Fruit fly (Drosophila melanogaster) whole organism, embryonic: ENCODE data around the gene CG11550.

Experiments
- Abd-B ChIP-seq: fragments of 200-800 bp; sonication (Bioruptor generic); optimal IDR thresholded peaks from 2 replicates; lab custom pipeline; 2018; ENCODE audit warnings: missing biosample characterization, mild to moderate bottlenecking, missing genetic modification characterization, moderate library complexity
- Atf6 ChIP-seq: fragments of 200-800 bp; sonication (Bioruptor generic); IDR thresholded peaks from 2 replicates; pipeline ENCODE4 v1.3.6; 2022; ENCODE audit warnings: missing biosample characterization, missing genetic modification characterization
- BEAF-32 ChIP-seq: fragments of 200-800 bp; sonication (Bioruptor generic); optimal IDR thresholded peaks from 3 replicates; lab custom pipeline; 2017; ENCODE audit warnings: missing biosample characterization, missing genetic modification characterization, mild to moderate bottlenecking, moderate library complexity, missing genetic modification reagents
- CG11504 ChIP-seq: fragments of 200-800 bp; sonication (Bioruptor generic); optimal IDR thresholded peaks from 3 replicates; lab custom pipeline; 2019; ENCODE audit warnings: missing biosample characterization, mild to moderate bottlenecking, missing genetic modification characterization, moderate library complexity
- CG14050 ChIP-seq: fragments of 200-800 bp; sonication (Bioruptor generic); IDR thresholded peaks from 3 replicates; pipeline ENCODE4 v1.3.6; 2022; ENCODE audit warnings: missing biosample characterization, missing genetic modification characterization
- CG15514 ChIP-seq: fragments of 200-800 bp; sonication (Bioruptor generic); optimal IDR thresholded peaks from 3 replicates; lab custom pipeline; 2017; ENCODE audit warnings: missing biosample characterization, missing genetic modification characterization, mild to moderate bottlenecking, moderate library complexity, missing genetic modification reagents
- CG1603 ChIP-seq: fragments of 200-800 bp; sonication (Bioruptor generic); optimal IDR thresholded peaks from 2 replicates; lab custom pipeline; 2019; ENCODE audit warnings: missing biosample characterization, mild to moderate bottlenecking, missing genetic modification characterization, moderate library complexity
- CG17359 ChIP-seq: fragments of 200-800 bp; sonication (Bioruptor generic); optimal IDR thresholded peaks from 3 replicates; lab custom pipeline; 2018; ENCODE audit warnings: missing biosample characterization, mild to moderate bottlenecking, missing genetic modification characterization, moderate library complexity
- CG18476 ChIP-seq: fragments of 200-800 bp; sonication (Bioruptor generic); optimal IDR thresholded peaks from 2 replicates; lab custom pipeline; 2016; ENCODE audit warnings: missing biosample characterization, mild to moderate bottlenecking, missing genetic modification characterization
- CG43689 ChIP-seq: fragments of 200-800 bp; sonication (Bioruptor generic); IDR thresholded peaks from 2 replicates; pipeline ENCODE4 v1.3.6; 2022; ENCODE audit warnings: missing biosample characterization, missing genetic modification characterization
- CG8290 ChIP-seq, 3 experiments: fragments of 200-800 bp; sonication (Bioruptor generic); optimal IDR thresholded peaks; 2 replicates each; lab custom pipeline; 2016 to 2019; ENCODE audit warnings: missing biosample characterization in 3 of 3, missing genetic modification characterization in 3 of 3, mild to moderate bottlenecking in 2 of 3, moderate library complexity in 1 of 3
- CrebB ChIP-seq: fragments of 200-800 bp; sonication (Bioruptor generic); optimal IDR thresholded peaks from 3 replicates; lab custom pipeline; 2018; ENCODE audit warnings: missing biosample characterization, mild to moderate bottlenecking, missing genetic modification characterization
- D19A ChIP-seq: fragments of 200-800 bp; optimal IDR thresholded peaks from 3 replicates; lab custom pipeline; 2019; ENCODE audit warnings: missing biosample characterization, mild to moderate bottlenecking, missing genetic modification characterization, moderate library complexity
- Dip2 ChIP-seq: fragments of 200-800 bp; sonication (Bioruptor generic); IDR thresholded peaks from 2 replicates; pipeline ENCODE4 v1.3.6; 2022; ENCODE audit warnings: missing biosample characterization, missing genetic modification characterization
- Dip3 ChIP-seq: fragments of 200-800 bp; sonication (Bioruptor generic); optimal IDR thresholded peaks from 3 replicates; lab custom pipeline; 2016; ENCODE audit warnings: missing biosample characterization, missing genetic modification characterization
- Ets65A ChIP-seq: fragments of 200-800 bp; sonication (Bioruptor generic); peaks from one replicate; lab custom pipeline; 2016; ENCODE audit warnings: missing biosample characterization, missing genetic modification characterization
- Hr51 ChIP-seq, 2 experiments: fragments of 200-800 bp; sonication (Bioruptor generic); optimal IDR thresholded peaks; 2 replicates in 1 of 2; 3 replicates in 1 of 2; lab custom pipeline; 2016 to 2018; ENCODE audit warnings: missing biosample characterization in 2 of 2, missing genetic modification characterization in 2 of 2, mild to moderate bottlenecking in 1 of 2, moderate library complexity in 1 of 2
- Med ChIP-seq: fragments of 200-800 bp; sonication (Bioruptor generic); peaks from one replicate; lab custom pipeline; 2016; ENCODE audit warnings: missing biosample characterization, missing genetic modification characterization, mild to moderate bottlenecking, inconsistent platforms, moderate library complexity
- Nf-YB ChIP-seq: fragments of 200-800 bp; sonication (Bioruptor generic); optimal IDR thresholded peaks from 3 replicates; lab custom pipeline; 2019; ENCODE audit warnings: missing biosample characterization, mild to moderate bottlenecking, missing genetic modification characterization, moderate library complexity
- Ssrp ChIP-seq: fragments of 200-800 bp; sonication (Bioruptor generic); optimal IDR thresholded peaks from 2 replicates; lab custom pipeline; 2018; ENCODE audit warnings: missing biosample characterization, mild to moderate bottlenecking, missing genetic modification characterization, moderate library complexity
- Trl ChIP-seq, 3 experiments: fragments of >200 bp in 2 of 3; fragments of 200-800 bp in 1 of 3; sonication (Bioruptor generic) in 1 of 3; optimal IDR thresholded peaks; 2 replicates in 1 of 3; 3 replicates in 2 of 3; lab custom pipeline; 2016 to 2017; ENCODE audit warnings: missing biosample characterization in 1 of 3, missing genetic modification characterization in 1 of 3
- al ChIP-seq: fragments of 200-800 bp; sonication (Bioruptor generic); IDR thresholded peaks from 2 replicates; pipeline ENCODE4 v1.3.6; 2022; ENCODE audit warnings: missing biosample characterization, missing genetic modification characterization
- ase ChIP-seq: fragments of 200-800 bp; sonication (Bioruptor generic); IDR thresholded peaks from 3 replicates; pipeline ENCODE4 v1.3.6; 2022; ENCODE audit warnings: missing biosample characterization, missing genetic modification characterization
- ash1 ChIP-seq: fragments of 200-800 bp; sonication (Bioruptor generic); optimal IDR thresholded peaks from 2 replicates; lab custom pipeline; 2018; ENCODE audit warnings: missing biosample characterization, mild to moderate bottlenecking, missing genetic modification characterization
- az2 ChIP-seq: fragments of 200-800 bp; sonication (Bioruptor generic); optimal IDR thresholded peaks from 3 replicates; lab custom pipeline; 2016; ENCODE audit warnings: missing biosample characterization, missing genetic modification characterization
- bowl ChIP-seq: fragments of 200-800 bp; sonication (Bioruptor generic); IDR thresholded peaks from 2 replicates; pipeline ENCODE4 v1.3.6; 2022; ENCODE audit warnings: missing biosample characterization, missing genetic modification characterization
- bsh ChIP-seq, 2 experiments: fragments of 200-800 bp; sonication (Bioruptor generic); optimal IDR thresholded peaks; 2 replicates each; lab custom pipeline; 2017 to 2018; ENCODE audit warnings: mild to moderate bottlenecking in 2 of 2, missing biosample characterization in 2 of 2, missing genetic modification characterization in 2 of 2, moderate library complexity in 1 of 2
- cwo ChIP-seq: fragments of 200-800 bp; sonication (Bioruptor generic); optimal IDR thresholded peaks from 3 replicates; lab custom pipeline; 2017; ENCODE audit warnings: missing biosample characterization, missing genetic modification characterization, mild to moderate bottlenecking, moderate library complexity, missing genetic modification reagents
- dmrt99B ChIP-seq: fragments of 200-800 bp; sonication (Bioruptor generic); optimal IDR thresholded peaks from 2 replicates; lab custom pipeline; 2018; ENCODE audit warnings: missing biosample characterization, mild to moderate bottlenecking, missing genetic modification characterization, moderate library complexity
- dysf ChIP-seq: fragments of 200-800 bp; sonication (Bioruptor generic); IDR thresholded peaks from 3 replicates; pipeline ENCODE4 v1.3.6; 2022; ENCODE audit warnings: missing biosample characterization, missing genetic modification characterization
- fd64A ChIP-seq: fragments of 200-800 bp; sonication (Bioruptor generic); optimal IDR thresholded peaks from 3 replicates; lab custom pipeline; 2018; ENCODE audit warnings: missing biosample characterization, mild to moderate bottlenecking, missing genetic modification characterization
- fd96Cb ChIP-seq: fragments of 200-800 bp; sonication (Bioruptor generic); optimal IDR thresholded peaks from 2 replicates; lab custom pipeline; 2018; ENCODE audit warnings: missing biosample characterization, mild to moderate bottlenecking, missing genetic modification characterization, moderate library complexity
- gem ChIP-seq: fragments of 200-800 bp; sonication (Bioruptor generic); optimal IDR thresholded peaks from 2 replicates; lab custom pipeline; 2019; ENCODE audit warnings: missing biosample characterization, mild to moderate bottlenecking, missing genetic modification characterization, moderate library complexity
- ken ChIP-seq: fragments of 200-800 bp; sonication (Bioruptor generic); IDR thresholded peaks from 3 replicates; pipeline ENCODE4 v1.3.6; 2022; ENCODE audit warnings: missing biosample characterization, missing genetic modification characterization
- lilli ChIP-seq: fragments of 200-800 bp; sonication (Bioruptor generic); optimal IDR thresholded peaks from 3 replicates; lab custom pipeline; 2016; ENCODE audit warnings: missing biosample characterization, missing genetic modification characterization
- lmd ChIP-seq: fragments of 200-800 bp; sonication (Bioruptor generic); IDR thresholded peaks from 2 replicates; pipeline ENCODE4 v1.3.6; 2022; ENCODE audit warnings: missing biosample characterization, missing genetic modification characterization
- org-1 ChIP-seq: fragments of 200-800 bp; sonication (Bioruptor generic); optimal IDR thresholded peaks from 2 replicates; lab custom pipeline; 2017; ENCODE audit warnings: missing biosample characterization, missing genetic modification characterization
- prd ChIP-seq, 3 experiments: fragments of >200 bp in 2 of 3; fragments of 200-800 bp in 1 of 3; sonication (Bioruptor generic) in 1 of 3; optimal IDR thresholded peaks in 2 of 3; IDR thresholded peaks in 1 of 3; 2 replicates in 2 of 3; 3 replicates in 1 of 3; pipeline versions ENCODE4 v1.3.6 to Lab custom; 2017 to 2022; ENCODE audit warnings: missing biosample characterization in 1 of 3, missing genetic modification characterization in 1 of 3
- psq ChIP-seq: fragments of 200-800 bp; sonication (Bioruptor generic); optimal IDR thresholded peaks from 2 replicates; lab custom pipeline; 2017; ENCODE audit warnings: missing biosample characterization, missing genetic modification characterization
- pum ChIP-seq: fragments of 200-800 bp; sonication (Bioruptor generic); optimal IDR thresholded peaks from 2 replicates; lab custom pipeline; 2016; ENCODE audit warnings: missing biosample characterization, missing genetic modification characterization
- ro ChIP-seq: fragments of 200-800 bp; sonication (Bioruptor generic); IDR thresholded peaks from 2 replicates; pipeline ENCODE4 v1.3.6; 2022; ENCODE audit warnings: missing biosample characterization, missing genetic modification characterization
- sens ChIP-seq: fragments of 200-800 bp; sonication (Bioruptor generic); peaks from one replicate; lab custom pipeline; 2016; ENCODE audit warnings: missing biosample characterization, missing genetic modification characterization
- sens-2 ChIP-seq: fragments of 200-800 bp; sonication (Bioruptor generic); IDR thresholded peaks from 2 replicates; pipeline ENCODE4 v1.3.6; 2022; ENCODE audit warnings: missing biosample characterization, missing genetic modification characterization
- seq ChIP-seq: fragments of 200-800 bp; sonication (Bioruptor generic); IDR thresholded peaks from 2 replicates; pipeline ENCODE4 v1.3.6; 2022; ENCODE audit warnings: missing biosample characterization, missing genetic modification characterization
- slbo ChIP-seq: fragments of 200-800 bp; sonication (Bioruptor generic); IDR thresholded peaks from 2 replicates; pipeline ENCODE4 v1.3.6; 2022; ENCODE audit warnings: missing biosample characterization, missing genetic modification characterization
- ssp ChIP-seq: fragments of 200-800 bp; sonication (Bioruptor generic); IDR thresholded peaks from 2 replicates; pipeline ENCODE4 v1.3.6; 2022; ENCODE audit warnings: missing biosample characterization, missing genetic modification characterization
- usp ChIP-seq: fragments of >200 bp; optimal IDR thresholded peaks from 2 replicates; lab custom pipeline; 2017; ENCODE audit warnings: missing biosample characterization, missing genetic modification characterization
- wdn ChIP-seq: fragments of 200-800 bp; sonication (Bioruptor generic); IDR thresholded peaks from 2 replicates; pipeline ENCODE4 v1.3.6; 2022; ENCODE audit warnings: missing biosample characterization, missing genetic modification characterization
- zfh2 ChIP-seq: fragments of 200-800 bp; sonication (Bioruptor generic); optimal IDR thresholded peaks from 2 replicates; lab custom pipeline; 2016; ENCODE audit warnings: missing biosample characterization, missing genetic modification characterization

The CG11550 gene

DNA sequence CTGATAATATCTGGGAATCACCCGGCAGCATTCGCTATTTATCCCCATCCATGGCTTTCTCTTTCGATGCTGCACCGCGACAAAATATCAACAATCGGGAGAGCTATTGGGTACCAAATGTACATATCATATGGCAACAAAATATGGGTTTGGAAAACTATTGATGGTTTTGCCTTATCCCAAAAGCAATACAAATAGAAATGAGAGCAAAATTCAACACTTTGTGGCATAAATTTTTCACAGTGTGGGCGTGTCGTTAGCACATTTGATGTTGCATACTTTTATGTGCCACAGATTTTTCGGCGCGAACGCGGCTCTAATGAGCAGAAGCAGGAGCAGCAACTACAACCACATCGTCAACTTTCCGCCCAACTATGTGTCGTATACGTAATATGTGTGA is 47.4 kb downstream of the CG11550 start:
- TF ChIP-seq CG15514 (GFP tag; lab: Kevin White, UChicago) (peak; percentile 1), pum (GFP tag; lab: Kevin White, UChicago) (peak; percentile 6), ken (0 out of 3 replicates have a peak, but pooled peaks have one; percentile 20), CG1603 (tag; lab: Kevin White, UChicago) (peak; percentile 64), BEAF-32 (GFP tag; lab: Kevin White, UChicago) (no peak), al (GFP tag; lab: Robert Waterston, UW) (0 out of 2 replicates have a peak, but pooled peaks have one; percentile 10), ash1 (no peak), seq (GFP tag; lab: Robert Waterston, UW) (0 out of 2 replicates have a peak, but pooled peaks have one; percentile 9), psq (GFP tag; lab: Kevin White, UChicago) (no peak), lilli (GFP tag; lab: Kevin White, UChicago) (peak; percentile 2), org-1 (GFP tag; lab: Kevin White, UChicago) (peak; percentile 0), bowl (GFP tag; lab: Robert Waterston, UW) (no peak), ssp (no peak), dmrt99B (tag; lab: Kevin White, UChicago) (peak; percentile 23), lmd (GFP tag; lab: Robert Waterston, UW) (peak; percentile 44), fd96Cb (tag; lab: Kevin White, UChicago) (peak; percentile 14), Dip3 (GFP tag; lab: Kevin White, UChicago) (no peak), Ssrp (tag; lab: Kevin White, UChicago) (peak; percentile 8), gem (peak; percentile 55), Med (GFP tag; lab: Kevin White, UChicago) (peak; percentile 86), Trl (optimal IDR thresholded peaks at IDR 0.05; lab: Kevin White, UChicago) (no peak), Trl (GFP tag; optimal IDR thresholded peaks at IDR 0.05; lab: Kevin White, UChicago) (peak; percentile 16), ase (no peak), cwo (GFP tag; lab: Kevin White, UChicago) (peak; percentile 4), ro (GFP tag; lab: Robert Waterston, UW) (no peak), Dip2 (GFP tag; lab: Robert Waterston, UW) (no peak), CG18476 (GFP tag; lab: Kevin White, UChicago) (no peak), bsh (GFP tag; optimal IDR thresholded peaks at IDR 0.05; lab: Kevin White, UChicago) (peak in 1 of 2 experiments; percentile 39), slbo (peak; percentile 35; the same call in 1 of the 2 replicates), sens-2 (no peak), CG17359 (tag; lab: Kevin White, UChicago) (peak; percentile 8), CG8290 (GFP tag; optimal IDR thresholded peaks at IDR 0.05; lab: Kevin White, UChicago) (no peak), CG8290 (tag; optimal IDR thresholded peaks at IDR 0.05; lab: Kevin White, UChicago) (peak in 1 of 2 experiments; percentile 46), dysf (0 out of 3 replicates have a peak, but pooled peaks have one; percentile 40), CG43689 (GFP tag; lab: Robert Waterston, UW) (no peak), sens (peak; percentile 63), Nf-YB (GFP tag; lab: Kevin White, UChicago) (no peak), Hr51 (GFP tag; optimal IDR thresholded peaks at IDR 0.05; lab: Kevin White, UChicago) (peak in 1 of 2 experiments; percentile 29), Ets65A (GFP tag; lab: Kevin White, UChicago) (peak; percentile 67), D19A (tag; lab: Kevin White, UChicago) (no peak), Abd-B (GFP tag; lab: Kevin White, UChicago) (no peak), Atf6 (GFP tag; lab: Robert Waterston, UW) (0 out of 2 replicates have a peak, but pooled peaks have one; percentile 29), CrebB (tag; lab: Kevin White, UChicago) (no peak), CG14050 (GFP tag; lab: Robert Waterston, UW) (no peak), usp (no peak), zfh2 (peak; percentile 7), az2 (GFP tag; lab: Kevin White, UChicago) (no peak), prd (optimal IDR thresholded peaks at IDR 0.05; lab: Kevin White, UChicago) (no peak), prd (GFP tag; IDR thresholded peaks at IDR 0.05; lab: Robert Waterston, UW) (peak; percentile 28; the same call in 1 of the 3 replicates), CG11504 (peak; percentile 37), wdn (GFP tag; lab: Robert Waterston, UW) (peak; percentile 20; the same call in 1 of the 2 replicates), fd64A (GFP tag; lab: Kevin White, UChicago) (no peak)
